Fruit fly (Drosophila melanogaster) whole organism, wandering third instar larva: ENCODE data around the gene Chc.

Experiments
- Abd-B ChIP-seq: fragments of >200 bp; optimal IDR thresholded peaks from 2 replicates; lab custom pipeline; 2017; ENCODE audit warnings: missing biosample characterization, missing genetic modification characterization
- CG32264 ChIP-seq: fragments of 200-800 bp; sonication (Bioruptor generic); optimal IDR thresholded peaks from 2 replicates; lab custom pipeline; 2016; ENCODE audit warnings: missing biosample characterization, missing genetic modification characterization
- CG9705 ChIP-seq: fragments of 200-800 bp; sonication (Bioruptor generic); optimal IDR thresholded peaks from 2 replicates; lab custom pipeline; 2018; ENCODE audit warnings: missing biosample characterization, mild to moderate bottlenecking, missing genetic modification characterization
- Dfd ChIP-seq: fragments of >200 bp; optimal IDR thresholded peaks from 2 replicates; lab custom pipeline; 2017; ENCODE audit warnings: missing biosample characterization, missing genetic modification characterization
- Dif ChIP-seq: fragments of 200-275, 200-300 bp; sonication (Bioruptor generic); optimal IDR thresholded peaks from 2 replicates; lab custom pipeline; 2018; ENCODE audit warnings: missing biosample characterization, missing genetic modification characterization; ENCODE audit not compliant: partially characterized antibody
- GATAd ChIP-seq: sonication (Bioruptor generic); optimal IDR thresholded peaks from 2 replicates; lab custom pipeline; 2016; ENCODE audit warnings: missing biosample characterization, missing genetic modification characterization
- HLH106 ChIP-seq: fragments of 200-800 bp; optimal IDR thresholded peaks from 3 replicates; lab custom pipeline; 2019; ENCODE audit warnings: missing biosample characterization, mild to moderate bottlenecking, missing genetic modification characterization, moderate library complexity
- Hnf4 ChIP-seq: fragments of 200-800 bp; sonication (Bioruptor generic); optimal IDR thresholded peaks from 2 replicates; lab custom pipeline; 2016; ENCODE audit warnings: missing biosample characterization, mild to moderate bottlenecking, missing genetic modification characterization
- Hr78 ChIP-seq: fragments of >200 bp; optimal IDR thresholded peaks from 2 replicates; lab custom pipeline; 2017; ENCODE audit warnings: missing biosample characterization, missing genetic modification characterization
- Hr83 ChIP-seq: fragments of 200-300 bp; sonication (Bioruptor generic); optimal IDR thresholded peaks from 2 replicates; lab custom pipeline; 2016; ENCODE audit warnings: missing biosample characterization, mild to moderate bottlenecking, missing genetic modification characterization, moderate library complexity; ENCODE audit not compliant: poor library complexity, severe bottlenecking
- Jra ChIP-seq: sonication (Bioruptor generic); optimal IDR thresholded peaks from 2 replicates; lab custom pipeline; 2016; ENCODE audit warnings: missing biosample characterization, missing genetic modification characterization
- Myc ChIP-seq: fragments of >200 bp; optimal IDR thresholded peaks from 2 replicates; lab custom pipeline; 2017
- N ChIP-seq: fragments of >200 bp; optimal IDR thresholded peaks from 2 replicates; lab custom pipeline; 2018; ENCODE audit warnings: missing biosample characterization, missing external identifiers, missing genetic modification characterization
- OdsH ChIP-seq: fragments of 200-800 bp; sonication (Bioruptor generic); optimal IDR thresholded peaks from 2 replicates; lab custom pipeline; 2016; ENCODE audit warnings: missing biosample characterization, mild to moderate bottlenecking, missing genetic modification characterization
- Rel ChIP-seq, 2 experiments: fragments of 200-800 bp; sonication (Bioruptor generic) in 1 of 2; optimal IDR thresholded peaks; 2 replicates in 1 of 2; 3 replicates in 1 of 2; lab custom pipeline; 2016 to 2019; ENCODE audit warnings: mild to moderate bottlenecking in 2 of 2, missing biosample characterization in 2 of 2, missing genetic modification characterization in 2 of 2, moderate library complexity in 1 of 2
- Sp1 ChIP-seq: fragments of 200-800 bp; sonication (Bioruptor generic); optimal IDR thresholded peaks from 3 replicates; lab custom pipeline; 2019; ENCODE audit warnings: missing biosample characterization, mild to moderate bottlenecking, missing genetic modification characterization, moderate library complexity
- Vsx2 ChIP-seq: fragments of 200-300, 225-300 bp; sonication (Bioruptor generic); optimal IDR thresholded peaks from 2 replicates; lab custom pipeline; 2018; ENCODE audit warnings: missing biosample characterization, missing genetic modification characterization; ENCODE audit not compliant: partially characterized antibody
- br ChIP-seq: fragments of 200-800 bp; sonication (Bioruptor generic); optimal IDR thresholded peaks from 2 replicates; lab custom pipeline; 2016; ENCODE audit warnings: missing biosample characterization, missing genetic modification characterization
- brk ChIP-seq: fragments of 200-800 bp; sonication (Bioruptor generic); optimal IDR thresholded peaks from 2 replicates; lab custom pipeline; 2016; ENCODE audit warnings: missing biosample characterization, mild to moderate bottlenecking, missing genetic modification characterization
- dl ChIP-seq, 2 experiments: fragments of 175-275, 200-275 bp in 1 of 2; fragments of 200-275 bp in 1 of 2; sonication (Bioruptor generic); optimal IDR thresholded peaks; lab custom pipeline; 2018; ENCODE audit warnings: mild to moderate bottlenecking in 2 of 2, missing biosample characterization in 2 of 2, missing genetic modification characterization in 2 of 2, moderate library complexity in 2 of 2; ENCODE audit not compliant: partially characterized antibody in 2 of 2, insufficient read depth in 1 of 2
- dmrt93B ChIP-seq: fragments of 200-800 bp; sonication (Bioruptor generic); optimal IDR thresholded peaks from 2 replicates; lab custom pipeline; 2018; ENCODE audit warnings: missing biosample characterization, mild to moderate bottlenecking, missing genetic modification characterization
- dsf ChIP-seq: sonication (Bioruptor generic); optimal IDR thresholded peaks from 2 replicates; lab custom pipeline; 2016; ENCODE audit warnings: missing biosample characterization, missing genetic modification characterization, borderline replicate concordance
- ey ChIP-seq: fragments of 200-800 bp; sonication (Bioruptor generic); optimal IDR thresholded peaks from 2 replicates; lab custom pipeline; 2016; ENCODE audit warnings: missing biosample characterization, missing genetic modification characterization
- foxo ChIP-seq, 2 experiments: fragments of 200-800 bp; sonication (Bioruptor generic); optimal IDR thresholded peaks; 2 replicates in 1 of 2; 3 replicates in 1 of 2; lab custom pipeline; 2016 to 2017; ENCODE audit warnings: missing biosample characterization in 2 of 2, missing genetic modification characterization in 2 of 2
- fru ChIP-seq: fragments of 200-800 bp; sonication (Bioruptor generic); optimal IDR thresholded peaks from 3 replicates; lab custom pipeline; 2016; ENCODE audit warnings: missing biosample characterization, mild to moderate bottlenecking, missing genetic modification characterization
- h ChIP-seq: fragments of 200-800 bp; sonication (Bioruptor generic); optimal IDR thresholded peaks from 3 replicates; lab custom pipeline; 2016; ENCODE audit warnings: missing biosample characterization, mild to moderate bottlenecking, missing genetic modification characterization
- jim ChIP-seq: fragments of 175-275, 200-325 bp; sonication (Bioruptor generic); optimal IDR thresholded peaks from 2 replicates; lab custom pipeline; 2016; ENCODE audit warnings: missing biosample characterization, mild to moderate bottlenecking, missing genetic modification characterization
- lola ChIP-seq: fragments of >200 bp; optimal IDR thresholded peaks from 2 replicates; lab custom pipeline; 2017; ENCODE audit warnings: missing biosample characterization, missing genetic modification characterization
- pan ChIP-seq: fragments of >200 bp; optimal IDR thresholded peaks from 2 replicates; lab custom pipeline; 2017
- psq ChIP-seq: fragments of 200-800 bp; sonication (Bioruptor generic); optimal IDR thresholded peaks from 3 replicates; lab custom pipeline; 2017; ENCODE audit warnings: missing biosample characterization, mild to moderate bottlenecking, missing genetic modification characterization, moderate library complexity
- rgr ChIP-seq: fragments of 200-800 bp; sonication (Bioruptor generic); optimal IDR thresholded peaks from 3 replicates; lab custom pipeline; 2016; ENCODE audit warnings: missing biosample characterization, mild to moderate bottlenecking, missing genetic modification characterization
- sage ChIP-seq: fragments of 200-800 bp; sonication (Bioruptor generic); optimal IDR thresholded peaks from 2 replicates; lab custom pipeline; 2016; ENCODE audit warnings: missing biosample characterization, mild to moderate bottlenecking, missing genetic modification characterization
- sv ChIP-seq: fragments of 200-800 bp; sonication (Bioruptor generic); optimal IDR thresholded peaks from 3 replicates; lab custom pipeline; 2016; ENCODE audit warnings: missing biosample characterization, missing genetic modification characterization
- tai ChIP-seq: sonication (Bioruptor generic); optimal IDR thresholded peaks from 2 replicates; lab custom pipeline; 2016; ENCODE audit warnings: missing biosample characterization, missing genetic modification characterization
- usp ChIP-seq: fragments of >200 bp; optimal IDR thresholded peaks from 2 replicates; lab custom pipeline; 2017; ENCODE audit warnings: missing biosample characterization, missing genetic modification characterization
- woc ChIP-seq: sonication (Bioruptor generic); optimal IDR thresholded peaks from 2 replicates; lab custom pipeline; 2016; ENCODE audit warnings: missing biosample characterization, mild to moderate bottlenecking, missing genetic modification characterization

Gene Chc

dm6 chrX:15841346-15841745 is 6.1 kb upstream of the Chc start:
- TF ChIP-seq CG9705 (GFP tag; lab: Kevin White, UChicago) (no peak), Dfd (no peak), Hr78 (GFP tag; lab: Kevin White, UChicago) (no peak)
- TF ChIP-seq, all 38 proteins: peak for 0

dm6 chrX:15840003-15840402 is 4.7 kb upstream of the Chc start:
- TF ChIP-seq pan (lab: Kevin White, UChicago) (no peak), Rel (GFP tag; optimal IDR thresholded peaks at IDR 0.05; lab: Kevin White, UChicago) (no peak), Rel (tag; optimal IDR thresholded peaks at IDR 0.05; lab: Kevin White, UChicago) (no peak), Abd-B (GFP tag; lab: Kevin White, UChicago) (no peak), br (no peak), dmrt93B (no peak), woc (no peak), jim (GFP tag; lab: Kevin White, UChicago) (no peak), h (GFP tag; lab: Kevin White, UChicago) (no peak), N (GFP tag; lab: Kevin White, UChicago) (no peak), Sp1 (GFP tag; lab: Kevin White, UChicago) (no peak), Jra (GFP tag; lab: Kevin White, UChicago) (no peak), fru (GFP tag; lab: Kevin White, UChicago) (no peak), ey (GFP tag; lab: Kevin White, UChicago) (no peak), Hr78 (GFP tag; lab: Kevin White, UChicago) (no peak), sage (GFP tag; lab: Kevin White, UChicago) (no peak), foxo (GFP tag; optimal IDR thresholded peaks at IDR 0.05; lab: Kevin White, UChicago) (no peak), usp (GFP tag; lab: Kevin White, UChicago) (no peak), Myc (lab: Kevin White, UChicago) (no peak)

dm6 chrX:15837530-15837929 is 2.2 kb upstream of the Chc start, which contains the start of gene CG8565:
CG8565 (plus strand) TSS chrX:15837830.
- no peak for TF ChIP-seq dmrt93B
- no peak for TF ChIP-seq foxo (GFP tag; optimal IDR thresholded peaks at IDR 0.05; lab: Kevin White, UChicago)
- no peak for TF ChIP-seq HLH106 (tag; lab: Kevin White, UChicago)

dm6 chrX:15834594-15835236 is 575 bp downstream of the Chc start:
- peak; percentile 8 for TF ChIP-seq h (GFP tag; lab: Kevin White, UChicago)
- TF ChIP-seq dmrt93B = no peak
- peak; percentile 63 for TF ChIP-seq Vsx2
- TF ChIP-seq CG32264 (GFP tag; lab: Kevin White, UChicago) = no peak
- TF ChIP-seq CG9705 (GFP tag; lab: Kevin White, UChicago) = no peak
- no peak for TF ChIP-seq psq
- peak; percentile 27 for TF ChIP-seq Jra (GFP tag; lab: Kevin White, UChicago)
- TF ChIP-seq sv (GFP tag; lab: Kevin White, UChicago) = no peak
- peak in 1 of 2 experiments; percentile 3 for TF ChIP-seq foxo (GFP tag; optimal IDR thresholded peaks at IDR 0.05; lab: Kevin White, UChicago)
- no peak for TF ChIP-seq dsf (GFP tag; lab: Kevin White, UChicago)
- TF ChIP-seq Sp1 (GFP tag; lab: Kevin White, UChicago) = no peak
- TF ChIP-seq dl (GFP tag; optimal IDR thresholded peaks at IDR 0.05; lab: Kevin White, UChicago; ENCODE audit: insufficient read depth in 1 of 2, partially characterized antibody in 2 of 2) = peak; percentile 49 to 85
- TF ChIP-seq usp (GFP tag; lab: Kevin White, UChicago) = no peak
- no peak for TF ChIP-seq ey (GFP tag; lab: Kevin White, UChicago)
- no peak for TF ChIP-seq Hr78 (GFP tag; lab: Kevin White, UChicago)
- TF ChIP-seq jim (GFP tag; lab: Kevin White, UChicago) = no peak
- TF ChIP-seq Hr83 (GFP tag; lab: Kevin White, UChicago) = peak; percentile 5
- no peak for TF ChIP-seq lola
- TF ChIP-seq Rel (GFP tag; optimal IDR thresholded peaks at IDR 0.05; lab: Kevin White, UChicago) = no peak
- TF ChIP-seq Rel (tag; optimal IDR thresholded peaks at IDR 0.05; lab: Kevin White, UChicago) = peak; percentile 95
- TF ChIP-seq pan (lab: Kevin White, UChicago) = no peak
- TF ChIP-seq N (GFP tag; lab: Kevin White, UChicago) = peak; percentile 26
- TF ChIP-seq rgr (GFP tag; lab: Kevin White, UChicago) = no peak
- no peak for TF ChIP-seq sage (GFP tag; lab: Kevin White, UChicago)
- no peak for TF ChIP-seq tai
- TF ChIP-seq Abd-B (GFP tag; lab: Kevin White, UChicago) = no peak
- TF ChIP-seq GATAd = no peak
- peak; percentile 23 for TF ChIP-seq Hnf4 (GFP tag; lab: Kevin White, UChicago)
- no peak for TF ChIP-seq OdsH (GFP tag; lab: Kevin White, UChicago)
- TF ChIP-seq woc = peak; percentile 47
- peak; percentile 46 for TF ChIP-seq brk
- TF ChIP-seq Dif (GFP tag; lab: Kevin White, UChicago) = peak; percentile 86
- no peak for TF ChIP-seq Myc (lab: Kevin White, UChicago)
